Fruit fly (Drosophila melanogaster) whole organism, prepupa: ENCODE measurements around the gene nes.

ENCODE experiments used
- Blimp-1 ChIP-seq: fragments of 200-800 bp; sonication (Bioruptor generic); optimal IDR thresholded peaks from 3 replicates; lab custom pipeline; 2017; ENCODE audit warnings: missing biosample characterization, missing genetic modification characterization, mild to moderate bottlenecking, moderate library complexity, missing genetic modification reagents
- CG10631 ChIP-seq: fragments of 200-800 bp; sonication (Bioruptor generic); optimal IDR thresholded peaks from 2 replicates; lab custom pipeline; 2016; ENCODE audit warnings: missing biosample characterization, missing genetic modification characterization
- CG10669 ChIP-seq: fragments of 200-800 bp; sonication (Bioruptor generic); optimal IDR thresholded peaks from 3 replicates; lab custom pipeline; 2018; ENCODE audit warnings: missing biosample characterization, mild to moderate bottlenecking, missing genetic modification characterization, moderate library complexity
- CG11762 ChIP-seq: fragments of 200-800 bp; sonication (Bioruptor generic); optimal IDR thresholded peaks from 3 replicates; lab custom pipeline; 2016; ENCODE audit warnings: missing biosample characterization, missing genetic modification characterization; ENCODE audit not compliant: insufficient read depth
- CG15336 ChIP-seq: fragments of 200-800 bp; sonication (Bioruptor generic); IDR thresholded peaks from 2 replicates; pipeline ENCODE4 v1.3.6; 2022; ENCODE audit warnings: missing biosample characterization, missing genetic modification characterization
- CG1621 ChIP-seq: fragments of 200-800 bp; sonication (Bioruptor generic); optimal IDR thresholded peaks from 3 replicates; lab custom pipeline; 2018; ENCODE audit warnings: missing biosample characterization, mild to moderate bottlenecking, missing genetic modification characterization
- CG3032 ChIP-seq: fragments of 200-800 bp; optimal IDR thresholded peaks from 2 replicates; lab custom pipeline; 2019; ENCODE audit warnings: missing biosample characterization, mild to moderate bottlenecking, missing genetic modification characterization, moderate library complexity
- CG31627 ChIP-seq: fragments of 200-800 bp; sonication (Bioruptor generic); optimal IDR thresholded peaks from 3 replicates; lab custom pipeline; 2016; ENCODE audit warnings: missing biosample characterization, missing genetic modification characterization
- CG32006 ChIP-seq: fragments of 200-800 bp; sonication (Bioruptor generic); optimal IDR thresholded peaks from 3 replicates; lab custom pipeline; 2017; ENCODE audit warnings: missing biosample characterization, mild to moderate bottlenecking, missing genetic modification characterization
- CG34406 ChIP-seq: fragments of 200-800 bp; sonication (Bioruptor generic); optimal IDR thresholded peaks from 3 replicates; lab custom pipeline; 2016; ENCODE audit warnings: missing biosample characterization, missing genetic modification characterization
- CG3919 ChIP-seq: fragments of 200-800 bp; sonication (Bioruptor generic); optimal IDR thresholded peaks from 3 replicates; lab custom pipeline; 2016; ENCODE audit warnings: missing biosample characterization, missing genetic modification characterization
- CG6276 ChIP-seq: fragments of 200-800 bp; sonication (Bioruptor generic); optimal IDR thresholded peaks from 2 replicates; lab custom pipeline; 2017; ENCODE audit warnings: missing biosample characterization, mild to moderate bottlenecking, missing genetic modification characterization
- CG6792 ChIP-seq: fragments of 200-800 bp; sonication (Bioruptor generic); optimal IDR thresholded peaks from 3 replicates; lab custom pipeline; 2016; ENCODE audit warnings: missing biosample characterization, missing genetic modification characterization
- CG8119 ChIP-seq: fragments of 200-800 bp; sonication (Bioruptor generic); IDR thresholded peaks from 3 replicates; pipeline ENCODE4 v1.3.6; 2022; ENCODE audit warnings: missing biosample characterization, missing genetic modification characterization
- CG8319 ChIP-seq: fragments of 200-800 bp; sonication (Bioruptor generic); optimal IDR thresholded peaks from 3 replicates; lab custom pipeline; 2016; ENCODE audit warnings: missing biosample characterization, missing genetic modification characterization
- CG8632 ChIP-seq: fragments of 200-800 bp; sonication (Bioruptor generic); optimal IDR thresholded peaks from 3 replicates; lab custom pipeline; 2016; ENCODE audit warnings: missing biosample characterization, missing genetic modification characterization
- Eip75B ChIP-seq: fragments of 200-800 bp; sonication (Bioruptor generic); optimal IDR thresholded peaks from 3 replicates; lab custom pipeline; 2016; ENCODE audit warnings: missing biosample characterization, missing genetic modification characterization
- Eip78C ChIP-seq: fragments of 200-800 bp; sonication (Bioruptor generic); peaks from one replicate; lab custom pipeline; 2016; ENCODE audit warnings: missing biosample characterization, missing genetic modification characterization
- Ets21C ChIP-seq: fragments of 200-800 bp; sonication (Bioruptor generic); optimal IDR thresholded peaks from 3 replicates; lab custom pipeline; 2016; ENCODE audit warnings: missing biosample characterization, missing genetic modification characterization
- Ets96B ChIP-seq: fragments of 200-800 bp; optimal IDR thresholded peaks from 2 replicates; lab custom pipeline; 2019; ENCODE audit warnings: missing biosample characterization, mild to moderate bottlenecking, missing genetic modification characterization, moderate library complexity
- Gug ChIP-seq: fragments of 200-800 bp; sonication (Bioruptor generic); IDR thresholded peaks from 2 replicates; pipeline ENCODE4 v1.3.6; 2022; ENCODE audit warnings: missing biosample characterization, missing genetic modification characterization
- Hr38 ChIP-seq: sonication (Bioruptor generic); optimal IDR thresholded peaks from 2 replicates; lab custom pipeline; 2016; ENCODE audit warnings: missing biosample characterization, missing genetic modification characterization
- Hr39 ChIP-seq: fragments of 200-800 bp; sonication (Bioruptor generic); optimal IDR thresholded peaks from 2 replicates; lab custom pipeline; 2016; ENCODE audit warnings: missing biosample characterization, missing genetic modification characterization
- Met ChIP-seq: fragments of 200-800 bp; sonication (Bioruptor generic); optimal IDR thresholded peaks from 3 replicates; lab custom pipeline; 2016; ENCODE audit warnings: missing biosample characterization, missing genetic modification characterization
- OdsH ChIP-seq: fragments of 200-800 bp; sonication (Bioruptor generic); optimal IDR thresholded peaks from 3 replicates; lab custom pipeline; 2016; ENCODE audit warnings: missing biosample characterization, missing genetic modification characterization
- Sox14 ChIP-seq: fragments of 200-800 bp; sonication (Bioruptor generic); optimal IDR thresholded peaks from 3 replicates; lab custom pipeline; 2016; ENCODE audit warnings: missing biosample characterization, missing genetic modification characterization
- achi ChIP-seq: fragments of 200-800 bp; sonication (Bioruptor generic); optimal IDR thresholded peaks from 3 replicates; lab custom pipeline; 2016; ENCODE audit warnings: missing biosample characterization, missing genetic modification characterization
- acj6 ChIP-seq: fragments of 200-800 bp; sonication (Bioruptor generic); optimal IDR thresholded peaks from 3 replicates; lab custom pipeline; 2016; ENCODE audit warnings: missing biosample characterization, missing genetic modification characterization
- cyc ChIP-seq: fragments of 200-800 bp; sonication (Bioruptor generic); optimal IDR thresholded peaks from 3 replicates; lab custom pipeline; 2016; ENCODE audit warnings: missing biosample characterization, missing genetic modification characterization
- dac ChIP-seq: fragments of 200-800 bp; sonication (Bioruptor generic); optimal IDR thresholded peaks from 2 replicates; lab custom pipeline; 2017; ENCODE audit warnings: missing biosample characterization, mild to moderate bottlenecking, missing genetic modification characterization
- dsx ChIP-seq: fragments of 200-800 bp; optimal IDR thresholded peaks from 3 replicates; lab custom pipeline; 2019; ENCODE audit warnings: missing biosample characterization, mild to moderate bottlenecking, missing genetic modification characterization, moderate library complexity; ENCODE audit not compliant: poor library complexity, severe bottlenecking
- esn ChIP-seq: fragments of 200-800 bp; sonication (Bioruptor generic); optimal IDR thresholded peaks from 2 replicates; lab custom pipeline; 2016; ENCODE audit warnings: missing biosample characterization, mild to moderate bottlenecking, missing genetic modification characterization, moderate library complexity
- fd59A ChIP-seq: fragments of 200-800 bp; sonication (Bioruptor generic); optimal IDR thresholded peaks from 2 replicates; lab custom pipeline; 2017; ENCODE audit warnings: missing biosample characterization, mild to moderate bottlenecking, missing genetic modification characterization, missing genetic modification reagents
- fkh ChIP-seq: fragments of 200-800 bp; sonication (Bioruptor generic); optimal IDR thresholded peaks from 3 replicates; lab custom pipeline; 2017; ENCODE audit warnings: missing biosample characterization, mild to moderate bottlenecking, missing genetic modification characterization, moderate library complexity
- lz ChIP-seq: fragments of 200-800 bp; sonication (Bioruptor generic); optimal IDR thresholded peaks from 3 replicates; lab custom pipeline; 2016; ENCODE audit warnings: missing biosample characterization, missing genetic modification characterization
- net ChIP-seq: fragments of 200-800 bp; sonication (Bioruptor generic); optimal IDR thresholded peaks from 3 replicates; lab custom pipeline; 2016; ENCODE audit warnings: missing biosample characterization, missing genetic modification characterization
- pdm3 ChIP-seq: fragments of 200-800 bp; sonication (Bioruptor generic); optimal IDR thresholded peaks from 3 replicates; lab custom pipeline; 2016; ENCODE audit warnings: missing biosample characterization, missing genetic modification characterization
- spab ChIP-seq: fragments of 200-800 bp; sonication (Bioruptor generic); optimal IDR thresholded peaks from 2 replicates; lab custom pipeline; 2017; ENCODE audit warnings: missing biosample characterization, mild to moderate bottlenecking, missing genetic modification characterization, missing genetic modification reagents
- ss ChIP-seq, 2 experiments: fragments of 200-800 bp; sonication (Bioruptor generic); optimal IDR thresholded peaks; 2 replicates in 1 of 2; 3 replicates in 1 of 2; lab custom pipeline; 2017 to 2018; ENCODE audit warnings: mild to moderate bottlenecking in 2 of 2, missing biosample characterization in 2 of 2, missing genetic modification characterization in 2 of 2, moderate library complexity in 1 of 2
- svp ChIP-seq: fragments of 200-800 bp; sonication (Bioruptor generic); peaks from one replicate; lab custom pipeline; 2016; ENCODE audit warnings: missing biosample characterization, missing genetic modification characterization
- topi ChIP-seq: fragments of 200-800 bp; sonication (Bioruptor generic); optimal IDR thresholded peaks from 3 replicates; lab custom pipeline; 2016; ENCODE audit warnings: missing biosample characterization, missing genetic modification characterization
- vri ChIP-seq: fragments of 200-800 bp; sonication (Bioruptor generic); optimal IDR thresholded peaks from 3 replicates; lab custom pipeline; 2016; ENCODE audit warnings: missing biosample characterization, mild to moderate bottlenecking, missing genetic modification characterization

nes gene

DNA sequence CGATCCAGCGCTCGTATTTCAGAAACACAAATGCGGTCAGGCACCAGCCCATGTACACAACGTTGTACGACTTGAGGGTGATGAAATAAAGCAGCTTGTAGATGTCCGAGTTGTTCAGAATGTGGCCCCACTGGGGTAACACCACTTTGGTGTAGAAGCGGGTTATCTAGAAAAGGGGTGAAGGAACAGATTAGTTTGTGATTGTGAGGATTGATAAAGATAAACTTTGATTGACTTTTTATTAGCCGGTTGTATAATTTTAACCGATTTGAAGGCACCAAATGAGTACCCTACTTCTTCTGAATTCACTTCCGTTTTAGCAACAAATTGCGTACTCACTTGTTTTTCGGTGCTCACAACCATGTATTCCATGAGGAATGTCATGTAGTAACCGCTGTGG, 2.3 kb downstream of the nes start:
- TF ChIP-seq CG1621 (tag; lab: Kevin White, UChicago) (no peak), spab (GFP tag; lab: Kevin White, UChicago) (no peak), CG8119 (GFP tag; lab: Robert Waterston, UW) (no peak), CG15336 (GFP tag; lab: Robert Waterston, UW) (no peak), dac (GFP tag; lab: Kevin White, UChicago) (no peak), lz (GFP tag; lab: Kevin White, UChicago) (no peak), ss (GFP tag; optimal IDR thresholded peaks at IDR 0.05; lab: Kevin White, UChicago) (no peak)

DNA sequence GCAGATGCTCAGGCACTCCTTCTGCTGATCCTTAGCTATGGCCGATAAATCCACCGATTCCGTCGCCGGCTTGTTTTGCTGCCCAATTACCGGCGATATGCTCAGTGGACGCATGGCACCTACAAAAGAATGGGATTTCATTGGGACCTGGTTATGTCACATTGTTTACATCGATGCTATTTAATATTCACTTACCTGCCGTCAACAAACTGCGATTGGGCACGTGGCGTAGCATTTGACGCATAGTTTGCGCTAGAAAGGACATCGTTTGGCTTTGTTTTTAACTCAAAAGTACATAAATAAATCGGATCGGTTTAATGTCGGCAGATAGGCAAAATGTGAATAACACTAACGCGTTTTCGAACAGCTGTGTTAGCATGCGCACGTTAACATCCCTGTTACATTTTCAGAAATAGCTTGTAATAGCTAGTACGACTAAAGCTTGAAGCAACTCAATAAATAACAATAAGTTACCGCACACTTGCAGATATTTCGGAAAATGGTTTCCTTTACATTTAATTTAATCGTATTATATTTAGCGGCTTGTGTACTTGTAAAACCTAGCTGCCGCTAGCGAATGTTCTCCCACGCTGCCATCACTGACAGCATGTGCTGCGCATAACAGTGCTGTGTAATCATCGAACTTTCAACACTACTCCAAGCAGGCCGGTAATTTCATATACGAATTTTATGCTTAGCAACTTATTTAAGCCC, 5.6 kb downstream of the nes start, which contains the start of the genes mRpL21 and rept:
Gene mRpL21, minus strand, starts transcription at position 347 of the 714 bp plus-strand sequence.
Gene rept, plus strand, starts transcription at position 626 of the 714 bp plus-strand sequence.
- TF ChIP-seq Eip78C (GFP tag; lab: Kevin White, UChicago) (peak; percentile 85), Blimp-1 (GFP tag; lab: Kevin White, UChicago) (peak; percentile 15), CG34406 (GFP tag; lab: Kevin White, UChicago) (peak; percentile 46), Met (GFP tag; lab: Kevin White, UChicago) (peak; percentile 67), pdm3 (GFP tag; lab: Kevin White, UChicago) (no peak), CG8632 (peak; percentile 44), lz (GFP tag; lab: Kevin White, UChicago) (peak; percentile 61), Hr39 (GFP tag; lab: Kevin White, UChicago) (peak; percentile 57), CG10669 (GFP tag; lab: Kevin White, UChicago) (peak; percentile 36), CG15336 (GFP tag; lab: Robert Waterston, UW) (peak; percentile 32; the same call in 1 of the 2 replicates), CG6792 (peak; percentile 57), CG3032 (tag; lab: Kevin White, UChicago) (peak; percentile 61), Sox14 (GFP tag; lab: Kevin White, UChicago) (peak; percentile 37), topi (peak; percentile 71), CG32006 (peak; percentile 55), svp (GFP tag; lab: Kevin White, UChicago) (no peak), Ets96B (tag; lab: Kevin White, UChicago) (peak; percentile 41), Gug (GFP tag; lab: Robert Waterston, UW) (no peak), vri (GFP tag; lab: Kevin White, UChicago) (peak; percentile 79), Eip75B (GFP tag; lab: Kevin White, UChicago) (peak; percentile 50), acj6 (GFP tag; lab: Kevin White, UChicago) (peak; percentile 47), fkh (GFP tag; lab: Kevin White, UChicago) (peak; percentile 49), CG11762 (GFP tag; lab: Kevin White, UChicago) (no peak), Ets21C (GFP tag; lab: Kevin White, UChicago) (peak; percentile 28), Hr38 (GFP tag; lab: Kevin White, UChicago) (no peak), dsx (no peak), spab (GFP tag; lab: Kevin White, UChicago) (no peak), CG31627 (GFP tag; lab: Kevin White, UChicago) (peak; percentile 57), CG3919 (GFP tag; lab: Kevin White, UChicago) (peak; percentile 71), esn (GFP tag; lab: Kevin White, UChicago) (peak; percentile 78), CG8319 (no peak), cyc (GFP tag; lab: Kevin White, UChicago) (peak; percentile 67), CG10631 (GFP tag; lab: Kevin White, UChicago) (no peak), OdsH (peak; percentile 57), net (GFP tag; lab: Kevin White, UChicago) (peak; percentile 9), achi (GFP tag; lab: Kevin White, UChicago) (peak; percentile 62), dac (GFP tag; lab: Kevin White, UChicago) (peak; percentile 19), CG6276 (GFP tag; lab: Kevin White, UChicago) (no peak), fd59A (GFP tag; lab: Kevin White, UChicago) (peak; percentile 17)
